Worm (Caenorhabditis elegans) whole organism, late embryonic: ENCODE results near the gene ger-1.

Source experiments
- ceh-22 ChIP-seq: sonication (generic microtip); optimal IDR thresholded peaks from 2 replicates; lab custom pipeline; 2017; ENCODE audit warnings: missing biosample characterization, missing genetic modification characterization
- dmd-4 ChIP-seq: sonication (generic microtip); optimal IDR thresholded peaks from 2 replicates; lab custom pipeline; 2016; ENCODE audit warnings: borderline replicate concordance, missing genetic modification characterization, missing compliant biosample characterization
- elt-2 ChIP-seq: sonication (generic microtip); optimal IDR thresholded peaks from 2 replicates; lab custom pipeline; 2016; ENCODE audit warnings: missing genetic modification reagents, missing genetic modification characterization, missing compliant biosample characterization
- elt-4 ChIP-seq: sonication (generic microtip); optimal IDR thresholded peaks from 2 replicates; lab custom pipeline; 2016; ENCODE audit warnings: missing genetic modification characterization, missing compliant biosample characterization
- ets-4 ChIP-seq: sonication (generic microtip); optimal IDR thresholded peaks from 2 replicates; lab custom pipeline; 2016; ENCODE audit warnings: missing genetic modification characterization, missing compliant biosample characterization
- fkh-10 ChIP-seq: fragments of 150-350 bp; optimal IDR thresholded peaks from 2 replicates; lab custom pipeline; 2014; ENCODE audit warnings: missing biosample characterization, missing genetic modification reagents, missing genetic modification characterization
- lin-11 ChIP-seq: fragments of 200-800 bp; sonication (Bioruptor generic); optimal IDR thresholded peaks from 2 replicates; lab custom pipeline; 2018; ENCODE audit warnings: mild to moderate bottlenecking, missing genetic modification characterization, missing compliant biosample characterization
- nhr-11 ChIP-seq: fragments of 150-350 bp; optimal IDR thresholded peaks from 2 replicates; lab custom pipeline; 2014; ENCODE audit warnings: missing biosample characterization, missing genetic modification characterization
- sox-4 ChIP-seq: sonication (generic microtip); optimal IDR thresholded peaks from 2 replicates; lab custom pipeline; 2017; ENCODE audit warnings: mild to moderate bottlenecking, missing genetic modification characterization, inconsistent platforms, missing compliant biosample characterization

- no peak for TF ChIP-seq ceh-22 (tag; lab: Kevin White, UChicago)
- TF ChIP-seq lin-11 (tag; lab: Kevin White, UChicago): no peak
- TF ChIP-seq ets-4: no peak
- TF ChIP-seq nhr-11: no peak
- TF ChIP-seq elt-4: no peak
- no peak for TF ChIP-seq sox-4 (tag; lab: Kevin White, UChicago)
- TF ChIP-seq elt-2 (tag; lab: Kevin White, UChicago): no peak
- no peak for TF ChIP-seq dmd-4 (tag; lab: Kevin White, UChicago)
- no peak for TF ChIP-seq fkh-10
These were observed 23.8 kb upstream of the ger-1 start, which contains the start of gene ZK418.2 for ce11 chrIII:7091042-7091441.
